Worm (Caenorhabditis elegans): ENCODE results near the gene F02D10.3.

DNA sequence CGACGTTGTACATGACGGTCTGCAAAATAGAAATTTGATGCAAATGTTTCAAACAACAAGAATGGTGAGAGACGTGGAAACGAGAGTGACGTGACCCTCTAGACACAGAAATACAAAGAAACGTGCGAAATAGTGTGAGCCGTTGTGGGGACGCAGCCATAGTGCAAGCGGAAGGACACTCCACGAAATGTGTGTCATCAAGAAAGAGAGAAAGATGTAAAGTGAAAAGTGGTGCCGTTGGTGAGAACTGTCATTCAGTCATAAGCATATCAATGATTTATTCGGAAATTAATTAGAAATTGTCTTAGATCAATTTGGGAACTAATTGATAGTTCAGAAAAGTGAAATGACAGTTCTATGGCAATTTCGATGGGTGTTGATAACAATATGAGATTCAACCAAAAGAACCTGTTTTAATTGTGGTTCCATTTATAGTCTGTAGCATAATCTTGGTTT is 42.5 kb downstream of the F02D10.3 start, which contains the start of gene C29F7.3:
- TF ChIP-seq ets-4 (tag; optimal IDR thresholded peaks at IDR 0.05) (no peak), ceh-34 (tag; optimal IDR thresholded peaks at IDR 0.05) (peak; percentile 41), ama-1 (optimal IDR thresholded peaks at IDR 0.05) (no peak)
